Worm (Caenorhabditis elegans) whole organism, early embryonic: Measurements from ENCODE around the gene Y45G5AM.6.

ENCODE experiments used
- aly-1 ChIP-seq: sonication (generic microtip); optimal IDR thresholded peaks from 2 replicates; lab custom pipeline; 2016; ENCODE audit warnings: missing genetic modification characterization, missing compliant biosample characterization
- ama-1 ChIP-seq: fragments of 150-350 bp; optimal IDR thresholded peaks from 2 replicates; lab custom pipeline; 2014
- ceh-13 ChIP-seq: fragments of 200-800 bp; sonication (Bioruptor generic); optimal IDR thresholded peaks from 2 replicates; lab custom pipeline; 2018; ENCODE audit warnings: mild to moderate bottlenecking, missing genetic modification characterization, missing compliant biosample characterization
- ceh-36 ChIP-seq: sonication (generic microtip); optimal IDR thresholded peaks from 2 replicates; lab custom pipeline; 2016; ENCODE audit warnings: missing genetic modification characterization, inconsistent platforms, missing compliant biosample characterization
- flt-1 ChIP-seq: fragments of 200-800 bp; sonication (Bioruptor generic); IDR thresholded peaks from 2 replicates; pipeline ENCODE4 v1.3.6; 2022; ENCODE audit warnings: missing genetic modification characterization, missing compliant biosample characterization
- hmbx-1 ChIP-seq: sonication (generic microtip); optimal IDR thresholded peaks from 2 replicates; lab custom pipeline; 2016; ENCODE audit warnings: mild to moderate bottlenecking, missing genetic modification characterization, missing compliant biosample characterization
- hmg-4 ChIP-seq: fragments of 200-800 bp; sonication (Bioruptor generic); optimal IDR thresholded peaks from 2 replicates; lab custom pipeline; 2018; ENCODE audit warnings: mild to moderate bottlenecking, missing genetic modification characterization, missing compliant biosample characterization
- pes-1 ChIP-seq: fragments of 200-800 bp; sonication (Bioruptor generic); IDR thresholded peaks from 2 replicates; pipeline ENCODE4 v1.3.6; 2022; ENCODE audit warnings: missing genetic modification reagents, missing genetic modification characterization, missing compliant biosample characterization
- scrt-1 ChIP-seq: fragments of 200-800 bp; sonication (Bioruptor generic); IDR thresholded peaks from 2 replicates; pipeline ENCODE4 v1.3.6; 2022; ENCODE audit warnings: missing genetic modification characterization, missing compliant biosample characterization
- tbx-11 ChIP-seq: fragments of 200-800 bp; sonication (Bioruptor generic); IDR thresholded peaks from 2 replicates; pipeline ENCODE4 v1.3.6; 2022; ENCODE audit warnings: missing genetic modification characterization, missing compliant biosample characterization
- tra-4 ChIP-seq: sonication (generic microtip); optimal IDR thresholded peaks from 2 replicates; lab custom pipeline; 2017; ENCODE audit warnings: missing genetic modification characterization, missing compliant biosample characterization

DNA sequence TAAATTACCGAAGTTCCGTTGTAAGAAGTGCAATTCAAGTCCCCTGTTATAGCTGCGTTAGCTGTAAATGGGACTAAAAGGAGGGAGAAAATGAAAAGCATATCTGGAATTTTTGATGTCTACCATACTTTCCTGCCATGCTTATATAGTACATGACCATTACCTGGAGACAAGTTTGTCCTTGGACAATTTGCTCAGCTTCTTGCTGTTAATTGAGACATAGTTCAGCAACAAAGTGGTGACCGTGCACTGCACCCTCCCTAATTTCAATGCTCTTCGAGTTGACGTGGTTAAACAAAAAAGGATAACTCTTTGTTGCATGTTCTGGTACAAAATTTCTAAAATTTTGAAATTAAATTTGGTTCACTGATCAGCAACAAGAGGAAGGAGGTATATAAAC, 24.7 kb downstream of the Y45G5AM.6 start, which contains the start of gene T05B4.13:
- no peak for TF ChIP-seq ama-1 (lab: Kevin White, UChicago)
- TF ChIP-seq tbx-11: no peak
- TF ChIP-seq pes-1 (GFP tag; lab: Robert Waterston, UW): no peak
- no peak for TF ChIP-seq scrt-1 (GFP tag; lab: Robert Waterston, UW)
- TF ChIP-seq ceh-13 (GFP tag; lab: Kevin White, UChicago): no peak
- TF ChIP-seq hmg-4 (GFP tag; lab: Kevin White, UChicago): no peak
- no peak for TF ChIP-seq hmbx-1 (tag; lab: Kevin White, UChicago)
- no peak for TF ChIP-seq tra-4
- no peak for TF ChIP-seq flt-1
- TF ChIP-seq aly-1 (tag; lab: Kevin White, UChicago): no peak
- TF ChIP-seq ceh-36: no peak
